Worm (Caenorhabditis elegans) whole organism, early embryonic: ENCODE data around the gene apx-1.

Experiments used
- B0310.2 ChIP-seq: sonication (generic microtip); optimal IDR thresholded peaks from 2 replicates; lab custom pipeline; 2016; ENCODE audit warnings: mild to moderate bottlenecking, missing genetic modification characterization, missing compliant biosample characterization
- F13C5.2 ChIP-seq: sonication (generic microtip); optimal IDR thresholded peaks from 2 replicates; lab custom pipeline; 2017; ENCODE audit warnings: mild to moderate bottlenecking, missing genetic modification characterization, inconsistent platforms, missing compliant biosample characterization
- aly-1 ChIP-seq: sonication (generic microtip); optimal IDR thresholded peaks from 2 replicates; lab custom pipeline; 2016; ENCODE audit warnings: missing genetic modification characterization, missing compliant biosample characterization
- ama-1 ChIP-seq: fragments of 150-350 bp; optimal IDR thresholded peaks from 2 replicates; lab custom pipeline; 2014
- ceh-13 ChIP-seq: fragments of 200-800 bp; sonication (Bioruptor generic); optimal IDR thresholded peaks from 2 replicates; lab custom pipeline; 2018; ENCODE audit warnings: mild to moderate bottlenecking, missing genetic modification characterization, missing compliant biosample characterization
- ceh-36 ChIP-seq: sonication (generic microtip); optimal IDR thresholded peaks from 2 replicates; lab custom pipeline; 2016; ENCODE audit warnings: missing genetic modification characterization, inconsistent platforms, missing compliant biosample characterization
- ets-7 ChIP-seq: sonication (generic microtip); optimal IDR thresholded peaks from 2 replicates; lab custom pipeline; 2016; ENCODE audit warnings: missing genotype, missing genetic modification characterization, missing compliant biosample characterization
- flt-1 ChIP-seq: fragments of 200-800 bp; sonication (Bioruptor generic); IDR thresholded peaks from 2 replicates; pipeline ENCODE4 v1.3.6; 2022; ENCODE audit warnings: missing genetic modification characterization, missing compliant biosample characterization
- hmbx-1 ChIP-seq: sonication (generic microtip); optimal IDR thresholded peaks from 2 replicates; lab custom pipeline; 2016; ENCODE audit warnings: mild to moderate bottlenecking, missing genetic modification characterization, missing compliant biosample characterization
- hmg-4 ChIP-seq: fragments of 200-800 bp; sonication (Bioruptor generic); optimal IDR thresholded peaks from 2 replicates; lab custom pipeline; 2018; ENCODE audit warnings: mild to moderate bottlenecking, missing genetic modification characterization, missing compliant biosample characterization
- hnd-1 ChIP-seq: sonication (generic microtip); optimal IDR thresholded peaks from 2 replicates; lab custom pipeline; 2016; ENCODE audit warnings: missing genetic modification characterization, missing compliant biosample characterization
- pes-1 ChIP-seq: fragments of 200-800 bp; sonication (Bioruptor generic); IDR thresholded peaks from 2 replicates; pipeline ENCODE4 v1.3.6; 2022; ENCODE audit warnings: missing genetic modification reagents, missing genetic modification characterization, missing compliant biosample characterization
- scrt-1 ChIP-seq: fragments of 200-800 bp; sonication (Bioruptor generic); IDR thresholded peaks from 2 replicates; pipeline ENCODE4 v1.3.6; 2022; ENCODE audit warnings: missing genetic modification characterization, missing compliant biosample characterization
- sea-1 ChIP-seq: fragments of 200-800 bp; sonication (Bioruptor generic); conservative IDR thresholded peaks from 2 replicates; pipeline ENCODE4 v1.3.6; 2022; ENCODE audit warnings: missing genetic modification characterization, missing compliant biosample characterization
- tbx-11 ChIP-seq: fragments of 200-800 bp; sonication (Bioruptor generic); IDR thresholded peaks from 2 replicates; pipeline ENCODE4 v1.3.6; 2022; ENCODE audit warnings: missing genetic modification characterization, missing compliant biosample characterization
- tbx-37 ChIP-seq: fragments of 200-800 bp; sonication (Bioruptor generic); conservative IDR thresholded peaks from 2 replicates; pipeline ENCODE4 v1.3.6; 2022; ENCODE audit warnings: missing genetic modification reagents, missing genetic modification characterization, missing compliant biosample characterization
- tra-4 ChIP-seq: sonication (generic microtip); optimal IDR thresholded peaks from 2 replicates; lab custom pipeline; 2017; ENCODE audit warnings: missing genetic modification characterization, missing compliant biosample characterization

apx-1 gene

DNA sequence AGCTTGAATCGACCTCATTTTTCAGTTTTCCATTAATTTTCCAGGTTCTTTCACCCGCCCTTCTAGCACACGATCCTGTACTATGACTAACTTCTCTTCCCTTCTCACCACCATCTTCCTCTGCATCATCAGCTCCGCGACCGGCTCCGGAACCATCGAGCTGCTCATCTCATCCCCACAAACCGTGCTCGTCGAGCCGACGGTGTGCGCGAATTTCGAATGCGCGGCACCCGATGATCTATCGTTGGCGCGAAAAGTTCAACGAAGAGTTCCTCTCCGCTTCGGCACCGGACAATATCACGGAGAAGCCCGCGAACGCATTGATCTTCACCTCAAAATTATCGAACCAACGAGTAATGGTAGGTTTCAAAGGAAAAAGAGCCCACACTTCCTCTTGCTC, at the start of gene apx-1:
apx-1 (plus strand) TSS at position 50 of the 400 bp plus-strand sequence.
- no peak for TF ChIP-seq hmg-4

DNA sequence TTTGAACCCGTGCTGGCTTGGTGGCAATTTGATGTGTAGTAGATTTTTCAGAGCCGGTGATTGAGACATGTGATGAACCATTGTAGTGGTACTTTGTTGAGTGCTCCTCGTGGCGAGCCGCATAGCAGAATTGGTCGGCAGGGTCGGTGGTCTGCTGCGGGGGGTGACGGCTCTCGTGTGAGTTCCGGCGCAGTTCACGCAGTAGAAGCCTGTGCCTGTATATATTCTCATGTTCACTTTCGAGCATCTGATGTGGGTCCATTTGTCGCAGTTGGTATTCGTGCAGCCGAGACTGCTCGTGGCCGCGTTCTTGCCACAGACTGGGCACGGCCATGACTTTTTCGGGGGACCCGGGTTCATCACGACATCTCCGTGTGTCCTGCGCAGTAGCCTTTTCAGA, 47.7 kb upstream of the apx-1 start:
- TF ChIP-seq F13C5.2 (no peak), scrt-1 (GFP tag; lab: Robert Waterston, UW) (no peak), ceh-13 (GFP tag; lab: Kevin White, UChicago) (no peak), sea-1 (GFP tag; lab: Robert Waterston, UW) (no peak), hnd-1 (no peak), hmg-4 (no peak), B0310.2 (tag; lab: Kevin White, UChicago) (no peak), ama-1 (no peak), ceh-36 (tag; lab: Kevin White, UChicago) (no peak), ets-7 (no peak), flt-1 (GFP tag; lab: Robert Waterston, UW) (no peak), hmbx-1 (tag; lab: Kevin White, UChicago) (no peak), tra-4 (tag; lab: Kevin White, UChicago) (no peak)

DNA sequence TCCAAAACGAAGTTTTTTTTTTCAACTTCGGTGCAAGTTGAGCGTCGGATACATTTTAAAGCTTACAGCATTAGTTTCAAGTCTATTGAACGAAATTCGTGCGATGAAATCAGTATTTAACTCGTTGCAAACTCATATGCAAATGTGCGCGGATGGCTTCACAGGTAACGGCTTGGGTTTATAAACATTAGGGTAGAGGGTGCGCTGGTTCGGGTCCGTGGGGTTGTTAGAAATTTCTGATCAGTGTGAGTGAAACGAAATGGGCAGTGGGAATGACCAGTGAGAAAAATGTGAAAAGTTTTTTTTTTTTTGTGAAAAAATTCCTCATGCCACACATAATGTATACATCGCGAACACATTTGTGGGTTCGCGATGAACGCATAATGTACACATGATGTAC, 46.9 kb upstream of the apx-1 start:
- TF ChIP-seq tbx-37 (GFP tag; lab: Robert Waterston, UW) (no peak), aly-1 (no peak), tbx-11 (no peak), sea-1 (GFP tag; lab: Robert Waterston, UW) (no peak), F13C5.2 (no peak), ama-1 (no peak), flt-1 (GFP tag; lab: Robert Waterston, UW) (no peak), ets-7 (no peak), B0310.2 (tag; lab: Kevin White, UChicago) (no peak), pes-1 (no peak), scrt-1 (GFP tag; lab: Robert Waterston, UW) (no peak), hmbx-1 (tag; lab: Kevin White, UChicago) (no peak), ceh-13 (GFP tag; lab: Kevin White, UChicago) (no peak), tra-4 (tag; lab: Kevin White, UChicago) (no peak), ceh-36 (tag; lab: Kevin White, UChicago) (no peak), hnd-1 (no peak), hmg-4 (no peak)

DNA sequence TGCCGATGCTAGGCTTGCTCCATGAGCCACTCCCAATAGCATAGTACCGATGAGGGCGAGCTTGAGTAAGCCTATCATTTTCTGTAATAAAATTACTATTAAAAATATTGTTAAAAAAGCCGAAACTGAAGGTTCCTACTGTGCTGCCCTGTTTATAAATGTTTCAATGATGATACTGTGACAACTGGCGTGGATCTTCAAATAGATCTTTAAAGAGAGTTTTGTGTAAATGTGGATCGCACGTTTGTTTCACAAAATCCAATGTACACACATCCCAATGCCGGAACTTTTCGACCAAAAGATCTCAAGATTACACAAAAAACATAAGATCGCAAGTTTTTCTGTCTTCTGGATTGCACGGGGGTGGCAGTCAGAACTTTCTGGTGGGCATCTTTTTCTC, 44.6 kb upstream of the apx-1 start, which contains the start of gene C36C5.14:
C36C5.14 (minus strand) TSS at position 101 of the 400 bp plus-strand sequence.
- no peak for TF ChIP-seq ets-7
- TF ChIP-seq hmg-4: no peak
- TF ChIP-seq scrt-1 (GFP tag; lab: Robert Waterston, UW): no peak
- no peak for TF ChIP-seq ceh-13 (GFP tag; lab: Kevin White, UChicago)
- TF ChIP-seq B0310.2 (tag; lab: Kevin White, UChicago): no peak
- TF ChIP-seq aly-1: no peak
- no peak for TF ChIP-seq hnd-1
- no peak for TF ChIP-seq tbx-37 (GFP tag; lab: Robert Waterston, UW)
- no peak for TF ChIP-seq F13C5.2
- no peak for TF ChIP-seq ama-1

DNA sequence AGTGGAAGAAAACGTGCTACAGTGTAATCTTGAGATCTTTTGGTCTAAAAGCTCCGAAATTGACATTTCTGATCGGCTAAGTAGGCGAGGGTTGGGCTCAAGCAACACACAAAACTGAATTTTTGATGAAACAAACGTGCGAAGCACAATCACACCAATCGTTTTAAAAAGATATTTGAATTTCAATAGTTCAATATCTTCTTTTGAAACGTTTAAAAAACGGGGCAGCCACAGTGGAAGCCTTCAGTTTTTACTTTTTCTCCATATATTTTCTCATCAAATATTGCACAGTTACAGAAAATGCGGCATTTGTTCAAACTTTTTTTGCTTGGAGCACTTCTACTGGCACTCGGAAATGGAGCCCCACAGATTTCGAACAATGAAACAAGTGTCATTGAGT, 43.7 kb upstream of the apx-1 start, which contains the start of gene C36C5.4:
C36C5.4 (plus strand) TSS at position 301 of the 400 bp plus-strand sequence.
- no peak for TF ChIP-seq ceh-13 (GFP tag; lab: Kevin White, UChicago)
- TF ChIP-seq hmbx-1 (tag; lab: Kevin White, UChicago): no peak
- TF ChIP-seq tra-4 (tag; lab: Kevin White, UChicago): no peak
- TF ChIP-seq hmg-4: no peak
- TF ChIP-seq scrt-1 (GFP tag; lab: Robert Waterston, UW): no peak
- TF ChIP-seq aly-1: no peak
- no peak for TF ChIP-seq B0310.2 (tag; lab: Kevin White, UChicago)
- TF ChIP-seq flt-1 (GFP tag; lab: Robert Waterston, UW): no peak
- no peak for TF ChIP-seq sea-1 (GFP tag; lab: Robert Waterston, UW)
- TF ChIP-seq ets-7: no peak
- no peak for TF ChIP-seq hnd-1
- TF ChIP-seq tbx-37 (GFP tag; lab: Robert Waterston, UW): no peak
- TF ChIP-seq F13C5.2: no peak
- no peak for TF ChIP-seq ama-1

DNA sequence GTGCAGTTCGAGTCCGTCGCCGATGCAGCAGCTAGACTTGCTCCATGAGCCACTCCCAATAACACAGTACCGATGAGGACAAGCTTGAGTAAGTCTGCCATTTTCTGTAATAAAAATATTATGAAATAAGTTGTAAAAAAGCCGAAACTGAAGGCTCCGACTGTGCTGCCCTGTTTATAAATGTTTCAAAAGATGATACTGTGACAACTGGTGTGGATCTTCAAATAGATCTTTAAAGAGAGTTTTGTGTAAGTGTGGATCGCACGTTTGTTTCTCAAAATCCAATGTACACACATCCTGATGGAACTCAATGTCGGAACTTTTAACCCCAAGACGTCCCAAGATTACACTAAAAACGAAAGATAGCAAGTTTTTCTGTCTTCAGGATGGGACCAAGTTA, 41.3 kb upstream of the apx-1 start, which contains the start of gene C36C5.15:
C36C5.15 (minus strand) TSS at position 101 of the 400 bp plus-strand sequence.
- TF ChIP-seq hmbx-1 (tag; lab: Kevin White, UChicago): no peak
- TF ChIP-seq flt-1 (GFP tag; lab: Robert Waterston, UW): no peak
- TF ChIP-seq ama-1: no peak
- TF ChIP-seq B0310.2 (tag; lab: Kevin White, UChicago): no peak
- TF ChIP-seq hnd-1: no peak
- TF ChIP-seq ets-7: no peak
- no peak for TF ChIP-seq aly-1
- no peak for TF ChIP-seq F13C5.2
- TF ChIP-seq pes-1: no peak
- no peak for TF ChIP-seq scrt-1 (GFP tag; lab: Robert Waterston, UW)
- TF ChIP-seq hmg-4: no peak
- TF ChIP-seq ceh-13 (GFP tag; lab: Kevin White, UChicago): no peak
- TF ChIP-seq tbx-11: no peak
- TF ChIP-seq ceh-36 (tag; lab: Kevin White, UChicago): no peak

DNA sequence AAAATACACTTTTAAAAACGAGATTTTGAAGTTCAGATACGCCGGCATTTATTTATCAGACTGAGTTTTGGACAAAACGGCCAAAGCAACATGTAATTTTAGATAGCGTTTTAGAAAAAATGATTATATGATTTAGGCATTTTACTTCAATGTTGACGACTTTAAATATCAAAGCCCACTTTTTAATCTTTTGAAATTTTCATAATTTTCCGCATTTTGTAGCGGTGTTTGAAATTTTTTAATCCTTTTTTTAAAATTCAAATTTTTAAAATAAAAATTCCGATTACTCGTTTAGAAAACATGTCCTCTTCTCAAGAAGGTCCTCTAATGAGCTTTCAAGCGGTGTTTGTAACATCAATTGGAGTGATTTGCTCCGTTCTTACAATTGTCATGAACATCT, 40.2 kb upstream of the apx-1 start, which contains the start of gene srbc-6:
srbc-6 (plus strand) TSS at position 301 of the 400 bp plus-strand sequence.
- TF ChIP-seq scrt-1 (GFP tag; lab: Robert Waterston, UW) (no peak), ama-1 (no peak), F13C5.2 (no peak), flt-1 (GFP tag; lab: Robert Waterston, UW) (no peak), aly-1 (no peak), sea-1 (GFP tag; lab: Robert Waterston, UW) (no peak), tbx-37 (GFP tag; lab: Robert Waterston, UW) (no peak), ets-7 (no peak), tbx-11 (no peak), hnd-1 (no peak), hmbx-1 (tag; lab: Kevin White, UChicago) (no peak), ceh-13 (GFP tag; lab: Kevin White, UChicago) (no peak)

DNA sequence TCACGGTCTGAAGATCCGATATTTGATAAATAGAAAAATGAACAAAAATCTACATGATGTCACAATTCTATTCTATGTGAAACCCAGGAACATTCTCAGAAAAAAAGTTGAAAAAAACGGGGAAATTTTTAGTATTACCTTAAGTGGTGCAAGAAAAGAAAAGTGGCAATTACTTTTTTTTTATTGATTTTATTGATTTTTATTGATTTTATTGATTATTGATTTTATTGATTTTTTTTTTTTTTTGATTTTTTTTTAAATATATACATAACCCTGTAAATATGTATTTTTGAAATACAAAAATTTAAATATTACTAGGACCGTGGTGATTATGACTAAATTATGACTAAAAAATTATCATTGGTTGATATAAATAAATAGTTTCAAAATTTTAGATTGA, 38.4 kb upstream of the apx-1 start:
- TF ChIP-seq hmbx-1 (tag; lab: Kevin White, UChicago): no peak
- TF ChIP-seq ceh-13 (GFP tag; lab: Kevin White, UChicago): no peak
